Fruit fly (Drosophila melanogaster): ENCODE results near the gene CG6277.

Gene CG6277

DNA sequence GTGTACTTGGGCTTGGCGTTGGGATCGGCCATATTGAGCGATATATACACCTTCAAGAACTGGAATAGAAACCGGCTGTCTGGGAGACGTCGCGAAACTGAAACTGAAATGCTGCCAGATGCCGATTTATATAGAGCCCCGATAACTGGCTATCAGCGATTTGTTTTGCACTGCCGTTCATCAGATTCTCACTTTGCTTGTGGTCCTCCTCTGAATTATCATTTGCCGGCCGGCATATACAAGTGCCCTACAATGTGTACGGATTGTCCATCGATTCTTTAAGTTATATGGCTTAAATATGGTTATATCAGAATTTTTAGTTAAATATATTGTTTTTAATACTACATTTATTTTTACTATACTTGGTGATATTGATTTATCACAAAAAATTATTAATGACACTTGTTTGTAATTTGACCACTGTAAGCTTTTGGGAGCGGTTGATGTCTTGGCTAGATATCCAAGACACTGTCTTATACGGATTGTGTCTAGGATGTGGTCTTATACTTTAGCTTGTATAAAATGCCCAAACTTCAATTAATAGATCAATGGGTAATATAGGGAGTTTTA lies 34.5 kb downstream of the CG6277 start, which contains the start of gene CG31075:
TSS of gene CG31075 (minus strand) at position 106 of the 570 bp plus-strand sequence.
- TF ChIP-seq psq (optimal IDR thresholded peaks at IDR 0.05) (peak; percentile 54), Sin3A (optimal IDR thresholded peaks at IDR 0.05) (no peak), insv (optimal IDR thresholded peaks at IDR 0.05) (no peak)

DNA sequence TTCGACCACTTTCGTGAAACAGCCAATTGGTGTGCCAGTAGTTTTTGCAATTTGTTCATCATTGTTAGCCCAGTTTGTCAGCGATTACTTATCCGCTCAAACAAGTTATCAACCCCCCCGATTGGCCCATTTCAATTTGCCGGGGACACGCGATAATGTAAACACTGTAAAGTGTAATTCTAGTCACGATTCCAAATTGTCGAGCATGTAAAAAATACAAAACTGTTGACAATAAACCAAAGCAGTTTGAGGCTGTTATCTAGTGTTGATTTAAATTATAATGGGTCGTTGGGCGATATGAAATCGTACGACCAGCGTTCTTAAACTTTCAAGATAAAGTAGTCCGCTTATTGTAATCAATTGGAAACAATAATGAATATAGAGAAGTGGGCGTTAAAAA lies 35.6 kb downstream of the CG6277 start:
- TF ChIP-seq ttk (optimal IDR thresholded peaks at IDR 0.05), result no peak
- TF ChIP-seq Sin3A (optimal IDR thresholded peaks at IDR 0.05), result no peak
- TF ChIP-seq psq (optimal IDR thresholded peaks at IDR 0.05), result no peak
- TF ChIP-seq h (optimal IDR thresholded peaks at IDR 0.05), result no peak
- TF ChIP-seq Myc (optimal IDR thresholded peaks at IDR 0.05), result no peak
- no peak for TF ChIP-seq insv (optimal IDR thresholded peaks at IDR 0.05)

DNA sequence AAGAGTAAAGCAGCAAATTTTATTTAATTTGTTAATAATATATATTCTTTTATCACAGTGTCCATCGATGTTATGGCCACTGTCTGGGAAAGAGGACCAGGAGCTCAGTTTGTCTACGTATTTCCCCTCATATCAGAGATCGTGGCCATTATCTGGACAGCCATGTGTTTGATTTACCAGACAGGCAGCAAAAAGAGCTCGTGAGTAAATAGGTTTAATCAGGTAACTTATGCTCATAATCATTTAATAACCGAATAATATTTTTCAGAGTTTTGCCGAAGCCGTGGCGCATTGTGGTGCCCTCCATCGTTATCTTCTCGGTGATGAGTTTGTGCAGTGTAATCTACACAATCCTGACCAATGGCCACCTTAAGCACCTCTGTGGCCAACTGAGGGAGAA lies 38.6 kb downstream of the CG6277 start:
- TF ChIP-seq insv (optimal IDR thresholded peaks at IDR 0.05) (no peak), Sin3A (optimal IDR thresholded peaks at IDR 0.05) (no peak), psq (optimal IDR thresholded peaks at IDR 0.05) (no peak), ttk (optimal IDR thresholded peaks at IDR 0.05) (no peak), h (optimal IDR thresholded peaks at IDR 0.05) (no peak), Myc (optimal IDR thresholded peaks at IDR 0.05) (no peak)

DNA sequence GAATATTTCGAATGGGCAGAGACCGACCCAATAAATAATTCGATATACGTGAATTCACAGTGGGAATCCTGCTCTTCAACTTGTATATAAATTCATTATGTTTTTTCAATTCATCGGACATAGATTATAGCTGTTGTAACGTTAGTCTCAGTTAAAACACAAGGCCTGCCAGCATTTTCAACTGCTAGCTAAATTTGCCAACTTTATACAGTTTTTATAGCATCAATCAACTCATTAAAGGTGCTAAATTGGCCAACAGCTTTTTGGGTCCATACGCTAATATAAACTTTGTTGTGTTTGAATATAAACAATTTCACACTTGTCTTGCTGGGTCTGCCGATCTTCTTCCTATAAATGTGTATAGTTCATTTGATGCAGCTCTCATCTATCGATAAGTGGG lies 40.9 kb downstream of the CG6277 start:
- TF ChIP-seq ttk (optimal IDR thresholded peaks at IDR 0.05) (no peak), h (optimal IDR thresholded peaks at IDR 0.05) (no peak), Myc (optimal IDR thresholded peaks at IDR 0.05) (no peak), insv (optimal IDR thresholded peaks at IDR 0.05) (no peak), Sin3A (optimal IDR thresholded peaks at IDR 0.05) (no peak), psq (optimal IDR thresholded peaks at IDR 0.05) (no peak)

DNA sequence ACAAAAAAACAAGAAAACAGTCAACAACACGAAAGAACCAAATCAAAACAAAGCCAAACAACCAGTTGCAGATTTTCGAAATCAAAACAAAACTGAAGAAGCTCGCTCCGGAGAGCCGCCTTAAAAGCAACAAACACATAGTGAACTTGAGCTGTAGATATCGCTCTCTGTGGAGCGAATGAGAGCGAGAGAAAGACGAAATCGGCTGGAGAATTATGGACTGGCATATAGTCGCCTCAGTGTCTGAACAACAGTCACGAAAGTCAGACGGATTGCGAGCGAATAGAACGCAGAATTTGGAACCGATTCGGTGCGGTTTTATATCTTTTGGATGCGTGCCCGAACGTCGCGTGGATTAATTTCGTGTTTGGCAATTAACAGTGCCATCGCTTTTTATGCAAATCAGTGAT lies 42.7 kb downstream of the CG6277 start:
- no peak for TF ChIP-seq ttk (optimal IDR thresholded peaks at IDR 0.05)
- no peak for TF ChIP-seq Sin3A (optimal IDR thresholded peaks at IDR 0.05)
- TF ChIP-seq Myc (optimal IDR thresholded peaks at IDR 0.05), result no peak
- no peak for TF ChIP-seq insv (optimal IDR thresholded peaks at IDR 0.05)
- no peak for TF ChIP-seq h (optimal IDR thresholded peaks at IDR 0.05)
- no peak for TF ChIP-seq psq (optimal IDR thresholded peaks at IDR 0.05)

DNA sequence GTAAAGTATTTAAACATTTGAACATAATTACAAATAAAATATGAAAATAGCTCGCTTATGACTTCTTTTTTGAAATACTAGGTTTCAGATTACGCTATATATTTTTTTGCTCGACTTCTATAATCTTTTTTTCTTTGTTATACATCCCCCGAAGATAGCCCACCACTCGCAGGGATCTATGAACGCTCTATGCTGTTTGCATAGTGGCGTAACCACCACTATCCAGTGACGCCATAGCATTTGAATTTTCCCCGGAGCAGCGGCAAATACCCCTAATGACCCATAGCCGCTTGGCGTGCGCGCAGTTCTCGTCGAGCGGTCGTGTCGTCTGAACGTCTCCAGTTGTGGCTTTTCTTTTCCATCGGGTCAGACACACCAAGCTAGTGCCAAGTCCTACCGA lies 44.8 kb downstream of the CG6277 start, which contains the start of the genes CG14253 and CG46313:
TSS of gene CG14253 (plus strand) at position 301 of the 400 bp plus-strand sequence.
TSS of gene CG46313 (plus strand) at position 301 of the 400 bp plus-strand sequence.
- TF ChIP-seq psq (optimal IDR thresholded peaks at IDR 0.05), result no peak
- TF ChIP-seq h (optimal IDR thresholded peaks at IDR 0.05), result no peak
- TF ChIP-seq Sin3A (optimal IDR thresholded peaks at IDR 0.05), result no peak

Data from Kc167 (cell line).